Fruit fly (Drosophila melanogaster) whole organism, embryonic: ENCODE results near the gene CG15696.

Experiments
- Atf3 ChIP-seq: fragments of 200-800 bp; sonication (Bioruptor generic); optimal IDR thresholded peaks from 3 replicates; lab custom pipeline; 2016; ENCODE audit warnings: missing biosample characterization, missing genetic modification characterization
- Awh ChIP-seq: fragments of 200-800 bp; sonication (Bioruptor generic); IDR thresholded peaks from 2 replicates; pipeline ENCODE4, ENCODE4 v1.3.6; 2022; ENCODE audit warnings: missing biosample characterization, missing genetic modification characterization
- CG10267 ChIP-seq: fragments of 200-800 bp; sonication (Bioruptor generic); optimal IDR thresholded peaks from 2 replicates; lab custom pipeline; 2018; ENCODE audit warnings: missing biosample characterization, mild to moderate bottlenecking, missing genetic modification characterization, moderate library complexity
- CG10321 ChIP-seq: fragments of 200-800 bp; sonication (Bioruptor generic); IDR thresholded peaks from 2 replicates; pipeline ENCODE4 v1.3.6; 2022; ENCODE audit warnings: missing biosample characterization, missing genetic modification characterization
- CG10431 ChIP-seq: fragments of 200-800 bp; sonication (Bioruptor generic); optimal IDR thresholded peaks from 3 replicates; lab custom pipeline; 2018; ENCODE audit warnings: missing biosample characterization, mild to moderate bottlenecking, missing genetic modification characterization
- CG11456 ChIP-seq: fragments of 200-800 bp; sonication (Bioruptor generic); IDR thresholded peaks from 3 replicates; pipeline ENCODE4 v1.3.6; 2022; ENCODE audit warnings: missing biosample characterization, missing genetic modification characterization
- CG11696 ChIP-seq: fragments of 200-800 bp; sonication (Bioruptor generic); IDR thresholded peaks from 2 replicates; pipeline ENCODE4 v1.3.6; 2022; ENCODE audit warnings: missing biosample characterization, missing genetic modification characterization
- CG14014 ChIP-seq: fragments of 200-800 bp; sonication (Bioruptor generic); IDR thresholded peaks from 2 replicates; pipeline ENCODE4 v1.3.6; 2022; ENCODE audit warnings: missing biosample characterization, missing genetic modification characterization
- CG15073 ChIP-seq: fragments of 200-800 bp; sonication (Bioruptor generic); optimal IDR thresholded peaks from 2 replicates; lab custom pipeline; 2016; ENCODE audit warnings: missing biosample characterization, missing genetic modification characterization
- CG15514 ChIP-seq: fragments of 200-800 bp; sonication (Bioruptor generic); optimal IDR thresholded peaks from 3 replicates; lab custom pipeline; 2017; ENCODE audit warnings: missing biosample characterization, missing genetic modification characterization, mild to moderate bottlenecking, moderate library complexity, missing genetic modification reagents
- CG16863 ChIP-seq: fragments of 200-800 bp; sonication (Bioruptor generic); optimal IDR thresholded peaks from 3 replicates; lab custom pipeline; 2016; ENCODE audit warnings: missing biosample characterization, missing genetic modification characterization
- CG17385 ChIP-seq: fragments of 200-800 bp; sonication (Bioruptor generic); optimal IDR thresholded peaks from 3 replicates; lab custom pipeline; 2018; ENCODE audit warnings: missing biosample characterization, mild to moderate bottlenecking, missing genetic modification characterization
- CG18764 ChIP-seq: fragments of 200-800 bp; sonication (Bioruptor generic); optimal IDR thresholded peaks from 3 replicates; lab custom pipeline; 2016; ENCODE audit warnings: missing biosample characterization, missing genetic modification characterization
- CG3065 ChIP-seq: fragments of 200-800 bp; sonication (Bioruptor generic); optimal IDR thresholded peaks from 2 replicates; lab custom pipeline; 2016; ENCODE audit warnings: missing biosample characterization, missing genetic modification characterization
- CG3847 ChIP-seq: fragments of 200-800 bp; sonication (Bioruptor generic); IDR thresholded peaks from 2 replicates; pipeline ENCODE4 v1.3.6; 2022; ENCODE audit warnings: missing biosample characterization, missing genetic modification characterization
- CG4328 ChIP-seq: fragments of 200-800 bp; sonication (Bioruptor generic); optimal IDR thresholded peaks from 3 replicates; lab custom pipeline; 2017; ENCODE audit warnings: missing biosample characterization, missing genetic modification reagents, missing genetic modification characterization
- CG4360 ChIP-seq: fragments of 200-800 bp; sonication (Bioruptor generic); IDR thresholded peaks from 2 replicates; pipeline ENCODE4 v1.3.6; 2022; ENCODE audit warnings: missing biosample characterization, missing genetic modification characterization
- CG5245 ChIP-seq: fragments of 200-800 bp; sonication (Bioruptor generic); optimal IDR thresholded peaks from 3 replicates; lab custom pipeline; 2016; ENCODE audit warnings: missing biosample characterization, missing genetic modification characterization
- CG7963 ChIP-seq: fragments of 200-800 bp; sonication (Bioruptor generic); IDR thresholded peaks from 3 replicates; pipeline ENCODE4 v1.3.6; 2022; ENCODE audit warnings: missing biosample characterization, missing genetic modification characterization; ENCODE audit not compliant: partially characterized antibody
- CG8089 ChIP-seq: fragments of 200-800 bp; sonication (Bioruptor generic); optimal IDR thresholded peaks from 3 replicates; lab custom pipeline; 2016; ENCODE audit warnings: missing biosample characterization, missing genetic modification characterization
- CG9932 ChIP-seq: fragments of 200-800 bp; sonication (Bioruptor generic); IDR thresholded peaks from 2 replicates; pipeline ENCODE4 v1.3.6; 2022; ENCODE audit warnings: missing biosample characterization, missing genetic modification characterization
- Camta ChIP-seq: fragments of 200-800 bp; sonication (Bioruptor generic); optimal IDR thresholded peaks from 2 replicates; lab custom pipeline; 2016; ENCODE audit warnings: missing biosample characterization, missing genetic modification characterization
- Dp ChIP-seq: fragments of 200-800 bp; sonication (Bioruptor generic); optimal IDR thresholded peaks from 2 replicates; lab custom pipeline; 2018; ENCODE audit warnings: missing biosample characterization, mild to moderate bottlenecking, missing genetic modification characterization, moderate library complexity
- Elba2 ChIP-seq: fragments of 200-800 bp; sonication (Bioruptor generic); optimal IDR thresholded peaks from 3 replicates; lab custom pipeline; 2016; ENCODE audit warnings: missing biosample characterization, missing genetic modification characterization
- Fer3 ChIP-seq: fragments of 200-800 bp; sonication (Bioruptor generic); optimal IDR thresholded peaks from 2 replicates; lab custom pipeline; 2018; ENCODE audit warnings: missing biosample characterization, mild to moderate bottlenecking, missing genetic modification characterization, moderate library complexity
- GATAe ChIP-seq: fragments of 200-800 bp; sonication (Bioruptor generic); conservative IDR thresholded peaks from 2 replicates; pipeline ENCODE4 v1.3.6; 2022; ENCODE audit warnings: missing biosample characterization, missing genetic modification characterization
- Hmx ChIP-seq: fragments of 200-800 bp; sonication (Bioruptor generic); optimal IDR thresholded peaks from 2 replicates; lab custom pipeline; 2016; ENCODE audit warnings: missing biosample characterization, missing genetic modification characterization
- MBD-R2 ChIP-seq: fragments of 200-800 bp; sonication (Bioruptor generic); IDR thresholded peaks from 2 replicates; pipeline ENCODE4 v1.3.6; 2022; ENCODE audit warnings: missing biosample characterization, missing genetic modification characterization
- NC2α ChIP-seq: fragments of 200-800 bp; sonication (Bioruptor generic); optimal IDR thresholded peaks from 2 replicates; lab custom pipeline; 2016; ENCODE audit warnings: missing biosample characterization, missing genetic modification characterization
- NC2β ChIP-seq: fragments of 200-800 bp; sonication (Bioruptor generic); optimal IDR thresholded peaks from 2 replicates; lab custom pipeline; 2016; ENCODE audit warnings: missing biosample characterization, missing genetic modification characterization
- Pdp1 ChIP-seq, 2 experiments: fragments of 200-800 bp; sonication (Bioruptor generic); optimal IDR thresholded peaks; 3 replicates each; lab custom pipeline; 2016; ENCODE audit warnings: missing biosample characterization in 2 of 2, missing genetic modification characterization in 2 of 2, mild to moderate bottlenecking in 1 of 2, moderate library complexity in 1 of 2
- Rx ChIP-seq: fragments of 200-800 bp; sonication (Bioruptor generic); IDR thresholded peaks from 2 replicates; pipeline ENCODE4 v1.3.6; 2022; ENCODE audit warnings: missing biosample characterization, missing genetic modification characterization
- Ssrp ChIP-seq: fragments of 200-800 bp; sonication (Bioruptor generic); optimal IDR thresholded peaks from 2 replicates; lab custom pipeline; 2018; ENCODE audit warnings: missing biosample characterization, mild to moderate bottlenecking, missing genetic modification characterization, moderate library complexity
- abd-A ChIP-seq: fragments of 200-800 bp; sonication (Bioruptor generic); optimal IDR thresholded peaks from 3 replicates; lab custom pipeline; 2019; ENCODE audit warnings: missing biosample characterization, mild to moderate bottlenecking, missing genetic modification characterization, moderate library complexity
- ato ChIP-seq: fragments of 200-800 bp; sonication (Bioruptor generic); IDR thresholded peaks from 2 replicates; pipeline ENCODE4 v1.3.6; 2022; ENCODE audit warnings: missing biosample characterization, missing genetic modification characterization; ENCODE audit not compliant: partially characterized antibody
- cg ChIP-seq: fragments of 200-800 bp; sonication (Bioruptor generic); optimal IDR thresholded peaks from 3 replicates; lab custom pipeline; 2019; ENCODE audit warnings: missing biosample characterization, mild to moderate bottlenecking, missing genetic modification characterization, moderate library complexity
- chm ChIP-seq: fragments of 200-800 bp; sonication (Bioruptor generic); IDR thresholded peaks from 2 replicates; pipeline ENCODE4 v1.3.6; 2022; ENCODE audit warnings: missing biosample characterization, missing genetic modification characterization
- danr ChIP-seq: fragments of 200-800 bp; sonication (Bioruptor generic); IDR thresholded peaks from 2 replicates; pipeline ENCODE4 v1.3.6; 2022; ENCODE audit warnings: missing biosample characterization, missing genetic modification characterization
- dati ChIP-seq: fragments of 200-800 bp; sonication (Bioruptor generic); IDR thresholded peaks from 2 replicates; pipeline ENCODE4 v1.3.6; 2022; ENCODE audit warnings: missing biosample characterization, missing genetic modification characterization
- fd96Cb ChIP-seq: fragments of 200-800 bp; sonication (Bioruptor generic); optimal IDR thresholded peaks from 2 replicates; lab custom pipeline; 2018; ENCODE audit warnings: missing biosample characterization, mild to moderate bottlenecking, missing genetic modification characterization, moderate library complexity
- fu2 ChIP-seq: fragments of 200-800 bp; sonication (Bioruptor generic); optimal IDR thresholded peaks from 2 replicates; lab custom pipeline; 2016; ENCODE audit warnings: missing biosample characterization, missing genetic modification characterization
- mam ChIP-seq: fragments of 200-800 bp; sonication (Bioruptor generic); optimal IDR thresholded peaks from 3 replicates; lab custom pipeline; 2016; ENCODE audit warnings: missing biosample characterization, missing genetic modification characterization
- odd ChIP-seq: fragments of 200-800 bp; sonication (Bioruptor generic); optimal IDR thresholded peaks from 2 replicates; lab custom pipeline; 2017; ENCODE audit warnings: missing biosample characterization, mild to moderate bottlenecking, missing genetic modification characterization
- pzg ChIP-seq: fragments of 200-800 bp; sonication (Bioruptor generic); optimal IDR thresholded peaks from 3 replicates; lab custom pipeline; 2018; ENCODE audit warnings: missing biosample characterization, mild to moderate bottlenecking, missing genetic modification characterization, moderate library complexity
- sd ChIP-seq: fragments of 200-800 bp; sonication (Bioruptor generic); optimal IDR thresholded peaks from 3 replicates; lab custom pipeline; 2018; ENCODE audit warnings: missing biosample characterization, mild to moderate bottlenecking, missing genetic modification characterization, moderate library complexity
- sim ChIP-seq: fragments of 200-800 bp; sonication (Bioruptor generic); IDR thresholded peaks from 2 replicates; pipeline ENCODE4 v1.3.6; 2022; ENCODE audit warnings: missing biosample characterization, missing genetic modification characterization
- slou ChIP-seq: fragments of 200-800 bp; sonication (Bioruptor generic); optimal IDR thresholded peaks from 3 replicates; lab custom pipeline; 2016; ENCODE audit warnings: missing biosample characterization, missing genetic modification characterization
- toy ChIP-seq: fragments of 200-800 bp; sonication (Bioruptor generic); IDR thresholded peaks from 2 replicates; pipeline ENCODE4 v1.3.6; 2022; ENCODE audit warnings: missing biosample characterization, missing genetic modification characterization
- zen2 ChIP-seq: fragments of 200-800 bp; sonication (Bioruptor generic); IDR thresholded peaks from 3 replicates; pipeline ENCODE4 v1.3.6; 2022; ENCODE audit warnings: missing biosample characterization, missing genetic modification characterization; ENCODE audit not compliant: partially characterized antibody

CG15696 gene

DNA sequence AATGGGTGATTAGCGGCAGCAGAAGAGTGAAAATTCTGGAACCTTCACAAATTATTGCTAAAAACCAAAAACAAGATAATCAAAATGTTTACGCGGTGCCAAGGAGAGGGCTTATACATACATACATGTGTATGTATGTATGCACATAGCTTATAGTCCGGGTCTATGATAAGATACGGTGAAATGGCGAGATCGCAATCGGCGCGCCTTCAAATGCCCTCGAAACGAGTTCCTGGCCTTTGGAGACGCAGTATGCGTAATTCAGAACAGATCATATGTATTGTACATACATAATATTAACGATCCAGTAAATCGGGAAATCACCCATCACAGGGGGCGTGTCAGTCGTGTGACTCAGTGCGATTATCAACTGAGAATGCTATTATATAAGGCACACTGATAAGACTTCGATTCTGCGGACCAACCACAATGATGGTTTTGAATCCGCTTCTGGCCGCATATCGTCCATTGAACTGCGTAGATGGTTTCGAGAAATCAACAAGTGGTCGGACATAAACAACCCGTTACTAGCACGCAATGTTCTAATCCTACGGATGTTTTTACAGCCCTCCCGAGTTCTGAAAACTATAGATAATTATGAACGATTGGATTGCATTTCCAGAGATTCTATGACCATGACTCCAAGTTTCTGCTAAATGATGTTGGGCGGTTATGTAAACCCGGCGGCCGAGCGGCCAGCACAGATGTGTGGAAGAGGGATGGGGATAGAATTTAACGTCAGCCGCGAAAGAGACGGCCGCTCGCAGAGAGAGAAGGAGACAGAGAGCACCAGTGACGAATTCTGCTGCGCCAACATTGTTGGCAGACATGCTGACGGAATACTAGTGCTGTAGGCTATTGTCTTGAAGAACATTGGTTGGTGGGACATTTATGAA is 18.1 kb upstream of the CG15696 start (continued):
- TF ChIP-seq CG16863 (GFP tag; lab: Kevin White, UChicago) (no peak), CG5245 (GFP tag; lab: Kevin White, UChicago) (no peak), CG15514 (GFP tag; lab: Kevin White, UChicago) (no peak), Hmx (GFP tag; lab: Kevin White, UChicago) (no peak), ato (GFP tag; lab: Robert Waterston, UW) (no peak), odd (GFP tag; lab: Kevin White, UChicago) (no peak), Ssrp (tag; lab: Kevin White, UChicago) (no peak), fd96Cb (no peak), CG11696 (GFP tag; lab: Robert Waterston, UW) (no peak), cg (GFP tag; lab: Kevin White, UChicago) (peak; percentile 39), CG9932 (GFP tag; lab: Robert Waterston, UW) (peak; percentile 34; the same call in 1 of the 2 replicates), Rx (GFP tag; lab: Robert Waterston, UW) (no peak), CG7963 (GFP tag; lab: Robert Waterston, UW) (no peak), CG8089 (GFP tag; lab: Kevin White, UChicago) (no peak), fu2 (GFP tag; lab: Kevin White, UChicago) (no peak), sd (tag; lab: Kevin White, UChicago) (peak; percentile 45), pzg (GFP tag; lab: Kevin White, UChicago) (peak; percentile 4), mam (GFP tag; lab: Kevin White, UChicago) (peak; percentile 24), dati (GFP tag; lab: Robert Waterston, UW) (no peak), zen2 (GFP tag; lab: Robert Waterston, UW) (no peak), Dp (GFP tag; lab: Kevin White, UChicago) (no peak), sim (GFP tag; lab: Robert Waterston, UW) (no peak), CG14014 (GFP tag; lab: Robert Waterston, UW) (0 out of 2 replicates have a peak, but pooled peaks have one; percentile 13), NC2α (GFP tag; lab: Kevin White, UChicago) (no peak), CG3065 (GFP tag; lab: Kevin White, UChicago) (no peak), slou (GFP tag; lab: Kevin White, UChicago) (no peak), danr (GFP tag; lab: Robert Waterston, UW) (no peak), CG3847 (GFP tag; lab: Robert Waterston, UW) (no peak), Camta (GFP tag; lab: Kevin White, UChicago) (no peak), MBD-R2 (peak; percentile 28; the same call in 1 of the 2 replicates), Elba2 (GFP tag; lab: Kevin White, UChicago) (no peak), CG10267 (tag; lab: Kevin White, UChicago) (no peak), CG4360 (GFP tag; lab: Robert Waterston, UW) (no peak), toy (GFP tag; lab: Robert Waterston, UW) (no peak), Atf3 (GFP tag; lab: Kevin White, UChicago) (no peak), Pdp1 (GFP tag; optimal IDR thresholded peaks at IDR 0.05; lab: Kevin White, UChicago) (peak in 1 of 2 experiments; percentile 99), Awh (no peak), CG18764 (GFP tag; lab: Kevin White, UChicago) (no peak), CG11456 (peak; percentile 63; the same call in 1 of the 3 replicates), NC2β (GFP tag; lab: Kevin White, UChicago) (no peak), Fer3 (no peak), CG17385 (GFP tag; lab: Kevin White, UChicago) (no peak), abd-A (tag; lab: Kevin White, UChicago) (peak; percentile 67), CG4328 (GFP tag; lab: Kevin White, UChicago) (no peak), CG10321 (GFP tag; lab: Robert Waterston, UW) (peak; percentile 85), CG15073 (no peak), CG10431 (GFP tag; lab: Kevin White, UChicago) (no peak), chm (GFP tag; lab: Robert Waterston, UW) (peak; percentile 12; the same call in 1 of the 2 replicates), GATAe (GFP tag; lab: Robert Waterston, UW) (peak; percentile 43; the same call in 1 of the 2 replicates)
